Fruit fly (Drosophila melanogaster): Measurements from ENCODE around the gene meso18E.

DNA sequence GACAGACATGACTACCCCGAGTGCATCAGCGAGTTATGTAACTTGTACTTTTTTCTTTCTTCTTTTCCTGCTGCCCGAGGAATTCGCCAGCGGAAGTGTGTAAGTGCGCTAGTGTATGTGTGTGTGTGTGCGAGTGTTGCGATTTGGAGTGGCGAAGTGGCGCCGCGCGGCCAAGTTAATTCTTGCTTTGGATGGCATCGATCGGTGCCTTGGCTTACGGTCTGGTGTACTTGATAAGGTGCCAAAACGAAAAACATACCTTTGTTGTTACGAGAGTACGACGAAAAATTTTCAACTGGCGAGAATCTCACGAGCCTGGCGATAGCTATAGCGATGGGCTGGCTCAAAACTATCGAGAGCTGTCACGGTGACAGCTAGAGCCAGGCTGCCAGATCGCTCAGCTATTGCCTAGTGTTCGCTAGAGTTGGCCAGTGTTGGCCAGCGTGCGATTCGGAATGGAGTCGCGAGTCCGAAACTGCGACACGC is 31.2 kb upstream of the meso18E start, which contains the start of the genes CG18809, COX6B, CG33932 and Rpp20:
- TF ChIP-seq kay (GFP tag; ENCODE audit: borderline replicate concordance) (no peak), CG33017 (tag; optimal IDR thresholded peaks at IDR 0.05) (no peak)

All from whole organism, adult.